Worm (Caenorhabditis elegans) whole organism, L1 larva: ENCODE data around the gene C05G5.7.

Experiments used
- aha-1 ChIP-seq: fragments of 150-350 bp; optimal IDR thresholded peaks from 2 replicates; lab custom pipeline; 2014; ENCODE audit warnings: missing biosample characterization, missing genetic modification characterization
- alr-1 ChIP-seq: fragments of 200-800 bp; sonication (Bioruptor generic); optimal IDR thresholded peaks from 2 replicates; lab custom pipeline; 2018; ENCODE audit warnings: borderline replicate concordance, mild to moderate bottlenecking, missing genetic modification characterization, missing compliant biosample characterization
- blmp-1 ChIP-seq: fragments of 150-350 bp; optimal IDR thresholded peaks from 2 replicates; lab custom pipeline; 2014; ENCODE audit warnings: missing biosample characterization, missing genetic modification characterization
- efl-1 ChIP-seq, 4 experiments: fragments of 150-350 bp; optimal IDR thresholded peaks in 3 of 4; peaks in 1 of 4; 1 replicate in 1 of 4; 2 replicates in 3 of 4; lab custom pipeline; 2014; ENCODE audit warnings: missing biosample characterization in 2 of 4, missing genetic modification characterization in 2 of 4, missing genetic modification reagents in 2 of 4
- egl-13 ChIP-seq: sonication (generic microtip); optimal IDR thresholded peaks from 2 replicates; lab custom pipeline; 2016; ENCODE audit warnings: missing genotype, missing genetic modification reagents, missing genetic modification characterization, missing compliant biosample characterization
- elt-2 ChIP-seq: sonication (generic microtip); optimal IDR thresholded peaks from 2 replicates; lab custom pipeline; 2016; ENCODE audit warnings: missing genetic modification characterization, mild to moderate bottlenecking, inconsistent platforms, missing compliant biosample characterization, missing genetic modification reagents
- elt-3 ChIP-seq, 6 experiments: fragments of 150-350 bp in 1 of 6; sonication (generic microtip); optimal IDR thresholded peaks; 2 replicates each; lab custom pipeline; 2017 to 2018; ENCODE audit warnings: missing biosample characterization in 6 of 6, missing genetic modification characterization in 6 of 6, inconsistent platforms in 1 of 6
- fkh-10 ChIP-seq: sonication (generic microtip); optimal IDR thresholded peaks from 2 replicates; lab custom pipeline; 2017; ENCODE audit warnings: missing biosample characterization, missing genetic modification reagents, missing genetic modification characterization
- fkh-8 ChIP-seq: sonication (generic microtip); optimal IDR thresholded peaks from 2 replicates; lab custom pipeline; 2016; ENCODE audit warnings: mild to moderate bottlenecking, missing genetic modification characterization, missing compliant biosample characterization
- grh-1 ChIP-seq: fragments of 200-800 bp; sonication (Bioruptor generic); IDR thresholded peaks from 2 replicates; pipeline ENCODE4 v1.3.6; 2022; ENCODE audit warnings: missing genetic modification reagents, missing genetic modification characterization, missing compliant biosample characterization
- irx-1 ChIP-seq: sonication (generic microtip); optimal IDR thresholded peaks from 2 replicates; lab custom pipeline; 2016; ENCODE audit warnings: missing genetic modification characterization, missing compliant biosample characterization
- jun-1 ChIP-seq: fragments of 150-350 bp; optimal IDR thresholded peaks from 2 replicates; lab custom pipeline; 2014; ENCODE audit warnings: missing biosample characterization, missing genetic modification reagents, missing genetic modification characterization
- lin-14 ChIP-seq: fragments of 200-800 bp; sonication (Bioruptor generic); optimal IDR thresholded peaks from 2 replicates; lab custom pipeline; 2018; ENCODE audit warnings: mild to moderate bottlenecking, missing genetic modification characterization, moderate library complexity, missing compliant biosample characterization
- lin-35 ChIP-seq, 2 experiments: fragments of 150-350 bp; optimal IDR thresholded peaks; 2 replicates each; lab custom pipeline; 2014; ENCODE audit warnings: missing biosample characterization in 2 of 2, missing genetic modification characterization in 2 of 2, missing genetic modification reagents in 2 of 2
- lir-3 ChIP-seq: sonication (generic microtip); optimal IDR thresholded peaks from 2 replicates; lab custom pipeline; 2016; ENCODE audit warnings: mild to moderate bottlenecking, missing genetic modification characterization, moderate library complexity, missing compliant biosample characterization; ENCODE audit not compliant: poor library complexity
- lsy-2 ChIP-seq, 2 experiments: fragments of 150-350 bp; optimal IDR thresholded peaks; 2 replicates each; lab custom pipeline; 2014; ENCODE audit warnings: missing biosample characterization in 2 of 2, missing genetic modification characterization in 2 of 2
- mef-2 ChIP-seq: fragments of 150-350 bp; optimal IDR thresholded peaks from 2 replicates; lab custom pipeline; 2014; ENCODE audit warnings: missing biosample characterization, missing genetic modification characterization
- nhr-19 ChIP-seq: fragments of 200-800 bp; sonication (Bioruptor generic); conservative IDR thresholded peaks from 2 replicates; pipeline ENCODE4 v1.3.6; 2022; ENCODE audit warnings: missing genetic modification characterization, missing compliant biosample characterization
- nhr-20 ChIP-seq: sonication (generic microtip); optimal IDR thresholded peaks from 2 replicates; lab custom pipeline; 2016; ENCODE audit warnings: mild to moderate bottlenecking, missing genetic modification characterization, missing compliant biosample characterization
- nhr-47 ChIP-seq: sonication (generic microtip); optimal IDR thresholded peaks from 2 replicates; lab custom pipeline; 2016; ENCODE audit warnings: mild to moderate bottlenecking, missing genetic modification characterization, moderate library complexity, missing compliant biosample characterization
- nhr-84 ChIP-seq: sonication (generic microtip); optimal IDR thresholded peaks from 2 replicates; lab custom pipeline; 2017; ENCODE audit warnings: missing biosample characterization, missing genetic modification characterization
- nhr-85 ChIP-seq: sonication (generic microtip); peaks from one replicate; lab custom pipeline; 2016; ENCODE audit warnings: missing genetic modification characterization, inconsistent platforms, missing compliant biosample characterization
- nhr-90 ChIP-seq: sonication (generic microtip); optimal IDR thresholded peaks from 2 replicates; lab custom pipeline; 2016; ENCODE audit warnings: mild to moderate bottlenecking, missing genetic modification characterization, missing compliant biosample characterization; ENCODE audit not compliant: poor library complexity
- pax-3 ChIP-seq: fragments of 200-800 bp; sonication (Bioruptor generic); optimal IDR thresholded peaks from 2 replicates; lab custom pipeline; 2018; ENCODE audit warnings: mild to moderate bottlenecking, missing genetic modification characterization, moderate library complexity, missing compliant biosample characterization
- pqm-1 ChIP-seq: sonication (generic microtip); optimal IDR thresholded peaks from 3 replicates; lab custom pipeline; 2017; ENCODE audit warnings: missing biosample characterization, missing genetic modification characterization
- skn-1 ChIP-seq: fragments of 150-350 bp; optimal IDR thresholded peaks from 2 replicates; lab custom pipeline; 2014; ENCODE audit warnings: missing biosample characterization, missing genetic modification characterization
- snu-23 ChIP-seq: sonication (generic microtip); optimal IDR thresholded peaks from 2 replicates; lab custom pipeline; 2016; ENCODE audit warnings: missing genetic modification characterization, missing compliant biosample characterization
- sox-4 ChIP-seq: sonication (generic microtip); optimal IDR thresholded peaks from 2 replicates; lab custom pipeline; 2016; ENCODE audit warnings: missing genetic modification characterization, missing compliant biosample characterization
- tbx-2 ChIP-seq: sonication (generic microtip); optimal IDR thresholded peaks from 2 replicates; lab custom pipeline; 2016; ENCODE audit warnings: missing genetic modification characterization, missing compliant biosample characterization
- unc-130 ChIP-seq: fragments of 150-350 bp; optimal IDR thresholded peaks from 2 replicates; lab custom pipeline; 2017; ENCODE audit warnings: missing biosample characterization, missing genetic modification characterization, inconsistent platforms
- unc-62 ChIP-seq: fragments of 150-350 bp; optimal IDR thresholded peaks from 2 replicates; lab custom pipeline; 2014; ENCODE audit warnings: missing biosample characterization, missing genetic modification reagents, missing genetic modification characterization
- unc-86 ChIP-seq: sonication (generic microtip); optimal IDR thresholded peaks from 2 replicates; lab custom pipeline; 2016; ENCODE audit warnings: missing genetic modification characterization, missing compliant biosample characterization
- vab-15 ChIP-seq: sonication (generic microtip); optimal IDR thresholded peaks from 2 replicates; lab custom pipeline; 2017; ENCODE audit warnings: missing genotype, mild to moderate bottlenecking, missing genetic modification characterization, missing compliant biosample characterization
- xbp-1 ChIP-seq: sonication (generic microtip); optimal IDR thresholded peaks from 2 replicates; lab custom pipeline; 2016; ENCODE audit warnings: missing genetic modification characterization, missing compliant biosample characterization

C05G5.7 gene

ce11 chrX:14721098-14721497 lies 22.5 kb downstream of the C05G5.7 start, which contains the start of gene F33C8.2:
Gene F33C8.2, plus strand, starts transcription at chrX:14721398.
- TF ChIP-seq elt-2 (tag; lab: Kevin White, UChicago) (no peak), lsy-2 (tag; optimal IDR thresholded peaks at IDR 0.05; lab: Kevin White, UChicago) (no peak), tbx-2 (tag; lab: Kevin White, UChicago) (no peak), jun-1 (tag; lab: Kevin White, UChicago) (no peak), grh-1 (GFP tag; lab: Robert Waterston, UW) (no peak), unc-130 (tag; lab: Kevin White, UChicago) (no peak), fkh-10 (no peak), nhr-47 (no peak), egl-13 (no peak)

- TF ChIP-seq aha-1 (tag; lab: Kevin White, UChicago) (no peak), efl-1 (optimal IDR thresholded peaks at IDR 0.05; lab: Kevin White, UChicago) (no peak), efl-1 (GFP tag; optimal IDR thresholded peaks at IDR 0.05 in 1 of 2; lab: Kevin White, UChicago) (peak in 1 of 2 experiments; percentile 66), unc-62 (GFP tag; lab: Kevin White, UChicago) (no peak)
These were observed 25.8 kb downstream of the C05G5.7 start for ce11 chrX:14717782-14718181.

ce11 chrX:14715459-14715858 lies 28.1 kb downstream of the C05G5.7 start:
- TF ChIP-seq nhr-84 (no peak), irx-1 (tag; lab: Kevin White, UChicago) (no peak), nhr-85 (no peak), nhr-19 (GFP tag; lab: Robert Waterston, UW) (no peak), fkh-8 (no peak), nhr-90 (tag; lab: Kevin White, UChicago) (no peak), unc-86 (no peak)

- TF ChIP-seq skn-1 (tag; lab: Kevin White, UChicago) (peak; percentile 12), blmp-1 (tag; lab: Kevin White, UChicago) (peak; percentile 39), elt-3 (tag; optimal IDR thresholded peaks at IDR 0.05; lab: Kevin White, UChicago) (peak in 1 of 6 experiments; percentile 11), snu-23 (peak; percentile 17), fkh-10 (no peak), lin-14 (GFP tag; lab: Kevin White, UChicago) (peak; percentile 52), nhr-47 (no peak), sox-4 (tag; lab: Kevin White, UChicago) (no peak), nhr-85 (no peak), mef-2 (tag; lab: Kevin White, UChicago) (no peak), nhr-20 (tag; lab: Kevin White, UChicago) (peak; percentile 13)
- TF ChIP-seq, all 84 proteins: peak for 6
These were observed 32.4 kb downstream of the C05G5.7 start, which contains the start of gene atrn-1 for ce11 chrX:14711168-14711629. Gene atrn-1, plus strand, starts transcription at chrX:14711579.

DNA sequence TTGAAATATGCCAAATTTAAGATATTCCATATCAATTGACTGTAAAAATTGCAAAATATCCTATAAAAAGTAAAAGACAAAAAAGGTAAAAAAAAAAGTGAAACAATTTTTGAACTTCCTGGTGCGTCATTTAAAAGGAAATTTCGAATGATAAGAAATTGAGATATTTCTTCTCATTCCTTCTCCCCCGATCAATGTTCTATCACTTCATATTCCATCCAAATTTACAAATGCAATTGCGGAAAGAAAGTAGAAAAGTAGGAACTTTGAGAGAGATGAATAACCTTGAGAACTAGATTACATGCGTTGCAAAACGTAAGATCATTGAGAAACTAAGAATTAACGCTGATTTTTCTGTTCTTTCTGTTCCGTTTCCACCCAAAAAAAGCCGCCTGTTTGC lies 34.0 kb downstream of the C05G5.7 start:
- TF ChIP-seq lin-14 (GFP tag; lab: Kevin White, UChicago) (peak; percentile 54), elt-3 (tag; optimal IDR thresholded peaks at IDR 0.05; lab: Kevin White, UChicago) (peak in 2 of 6 experiments; percentile 44 to 80), nhr-20 (tag; lab: Kevin White, UChicago) (peak; percentile 10), alr-1 (tag; lab: Kevin White, UChicago) (no peak), nhr-85 (peak; percentile 58), nhr-90 (tag; lab: Kevin White, UChicago) (no peak), pqm-1 (tag; lab: Kevin White, UChicago) (no peak), lin-35 (GFP tag; optimal IDR thresholded peaks at IDR 0.05; lab: Kevin White, UChicago) (no peak), pax-3 (tag; lab: Kevin White, UChicago) (no peak), egl-13 (no peak), lsy-2 (tag; optimal IDR thresholded peaks at IDR 0.05; lab: Kevin White, UChicago) (no peak), elt-2 (tag; lab: Kevin White, UChicago) (no peak), skn-1 (tag; lab: Kevin White, UChicago) (no peak), xbp-1 (no peak), vab-15 (tag; lab: Kevin White, UChicago) (no peak), lir-3 (no peak), blmp-1 (tag; lab: Kevin White, UChicago) (peak; percentile 72), unc-86 (no peak), unc-62 (GFP tag; lab: Kevin White, UChicago) (no peak)
